Worm (Caenorhabditis elegans) whole organism, late embryonic: ENCODE data around the gene nlp-36.

ENCODE experiments used
- C08G9.2 ChIP-seq: sonication (generic microtip); optimal IDR thresholded peaks from 2 replicates; lab custom pipeline; 2016; ENCODE audit warnings: mild to moderate bottlenecking, missing genetic modification characterization, moderate library complexity, missing compliant biosample characterization
- C38D4.7 ChIP-seq: fragments of 200-800 bp; sonication (Bioruptor generic); optimal IDR thresholded peaks from 2 replicates; lab custom pipeline; 2018; ENCODE audit warnings: mild to moderate bottlenecking, missing genetic modification characterization, moderate library complexity, missing compliant biosample characterization
- F13H6.1 ChIP-seq: sonication (generic microtip); optimal IDR thresholded peaks from 2 replicates; lab custom pipeline; 2016; ENCODE audit warnings: missing genetic modification characterization, missing compliant biosample characterization
- T23F11.4 ChIP-seq: fragments of 200-800 bp; sonication (Bioruptor generic); optimal IDR thresholded peaks from 2 replicates; lab custom pipeline; 2018; ENCODE audit warnings: mild to moderate bottlenecking, missing genetic modification characterization, missing compliant biosample characterization
- Y22D7AL.16 ChIP-seq: sonication (generic microtip); optimal IDR thresholded peaks from 2 replicates; lab custom pipeline; 2016; ENCODE audit warnings: missing genetic modification characterization, missing compliant biosample characterization
- ceh-14 ChIP-seq: sonication (generic microtip); optimal IDR thresholded peaks from 2 replicates; lab custom pipeline; 2016; ENCODE audit warnings: missing genotype, missing genetic modification characterization, missing compliant biosample characterization
- ceh-22 ChIP-seq: sonication (generic microtip); optimal IDR thresholded peaks from 2 replicates; lab custom pipeline; 2017; ENCODE audit warnings: missing biosample characterization, missing genetic modification characterization
- ceh-24 ChIP-seq: sonication (generic microtip); optimal IDR thresholded peaks from 2 replicates; lab custom pipeline; 2016; ENCODE audit warnings: mild to moderate bottlenecking, missing genetic modification characterization, missing compliant biosample characterization
- ceh-45 ChIP-seq: fragments of 200-800 bp; sonication (Bioruptor generic); IDR thresholded peaks from 2 replicates; pipeline ENCODE4 v1.3.6; 2022; ENCODE audit warnings: missing genetic modification reagents, missing genetic modification characterization, missing compliant biosample characterization
- ceh-6 ChIP-seq: fragments of 200-800 bp; sonication (Bioruptor generic); optimal IDR thresholded peaks from 2 replicates; lab custom pipeline; 2018; ENCODE audit warnings: mild to moderate bottlenecking, missing genetic modification characterization, missing compliant biosample characterization
- che-1 ChIP-seq: sonication (generic microtip); optimal IDR thresholded peaks from 2 replicates; lab custom pipeline; 2016; ENCODE audit warnings: mild to moderate bottlenecking, missing genetic modification characterization, missing compliant biosample characterization
- dmd-4 ChIP-seq: sonication (generic microtip); optimal IDR thresholded peaks from 2 replicates; lab custom pipeline; 2016; ENCODE audit warnings: borderline replicate concordance, missing genetic modification characterization, missing compliant biosample characterization
- fkh-10 ChIP-seq: fragments of 150-350 bp; optimal IDR thresholded peaks from 2 replicates; lab custom pipeline; 2014; ENCODE audit warnings: missing biosample characterization, missing genetic modification reagents, missing genetic modification characterization
- fkh-6 ChIP-seq: sonication (generic microtip); optimal IDR thresholded peaks from 2 replicates; lab custom pipeline; 2016; ENCODE audit warnings: missing genetic modification characterization, missing compliant biosample characterization
- gmeb-2 ChIP-seq: sonication (generic microtip); optimal IDR thresholded peaks from 2 replicates; lab custom pipeline; 2016; ENCODE audit warnings: missing genetic modification characterization, inconsistent platforms, missing compliant biosample characterization
- hlh-13 ChIP-seq: fragments of 200-800 bp; sonication (Bioruptor generic); optimal IDR thresholded peaks from 2 replicates; lab custom pipeline; 2018; ENCODE audit warnings: mild to moderate bottlenecking, missing genetic modification characterization, missing compliant biosample characterization
- hlh-15 ChIP-seq: sonication (generic microtip); optimal IDR thresholded peaks from 2 replicates; lab custom pipeline; 2016; ENCODE audit warnings: missing genetic modification characterization, missing compliant biosample characterization
- hlh-30 ChIP-seq: sonication (generic microtip); optimal IDR thresholded peaks from 2 replicates; lab custom pipeline; 2017; ENCODE audit warnings: antibody characterized with exemption, missing genetic modification characterization, missing compliant biosample characterization; ENCODE audit not compliant: insufficient read depth
- hlh-8 ChIP-seq: sonication (generic microtip); optimal IDR thresholded peaks from 2 replicates; lab custom pipeline; 2016; ENCODE audit warnings: missing genotype, missing genetic modification characterization, missing compliant biosample characterization
- lim-6 ChIP-seq: sonication (generic microtip); optimal IDR thresholded peaks from 2 replicates; lab custom pipeline; 2016; ENCODE audit warnings: missing genetic modification characterization, missing compliant biosample characterization
- lin-11 ChIP-seq: fragments of 200-800 bp; sonication (Bioruptor generic); optimal IDR thresholded peaks from 2 replicates; lab custom pipeline; 2018; ENCODE audit warnings: mild to moderate bottlenecking, missing genetic modification characterization, missing compliant biosample characterization
- madf-2 ChIP-seq: sonication (generic microtip); optimal IDR thresholded peaks from 2 replicates; lab custom pipeline; 2017; ENCODE audit warnings: missing genetic modification characterization, missing compliant biosample characterization
- mec-3 ChIP-seq: sonication (generic microtip); optimal IDR thresholded peaks from 2 replicates; lab custom pipeline; 2016; ENCODE audit warnings: borderline replicate concordance, missing genetic modification characterization, missing compliant biosample characterization
- odd-2 ChIP-seq: sonication (generic microtip); optimal IDR thresholded peaks from 2 replicates; lab custom pipeline; 2017; ENCODE audit warnings: antibody characterized with exemption, mild to moderate bottlenecking, missing genetic modification characterization, missing compliant biosample characterization
- pag-3 ChIP-seq: sonication (generic microtip); optimal IDR thresholded peaks from 2 replicates; lab custom pipeline; 2016; ENCODE audit warnings: missing compliant biosample characterization, missing genetic modification characterization, borderline replicate concordance
- pros-1 ChIP-seq: fragments of 150-350 bp; optimal IDR thresholded peaks from 2 replicates; lab custom pipeline; 2014; ENCODE audit warnings: missing biosample characterization, missing genetic modification reagents, missing genetic modification characterization
- rnt-1 ChIP-seq: sonication (generic microtip); optimal IDR thresholded peaks from 2 replicates; lab custom pipeline; 2016; ENCODE audit warnings: missing genetic modification characterization, missing compliant biosample characterization
- sdc-2 ChIP-seq: sonication (generic microtip); optimal IDR thresholded peaks from 2 replicates; lab custom pipeline; 2016; ENCODE audit warnings: missing genotype, missing genetic modification characterization, missing compliant biosample characterization
- sox-4 ChIP-seq: sonication (generic microtip); optimal IDR thresholded peaks from 2 replicates; lab custom pipeline; 2017; ENCODE audit warnings: mild to moderate bottlenecking, missing genetic modification characterization, inconsistent platforms, missing compliant biosample characterization
- syd-9 ChIP-seq: sonication (generic microtip); optimal IDR thresholded peaks from 2 replicates; lab custom pipeline; 2016; ENCODE audit warnings: mild to moderate bottlenecking, missing genetic modification characterization, moderate library complexity, missing compliant biosample characterization
- tbx-2 ChIP-seq: sonication (generic microtip); optimal IDR thresholded peaks from 2 replicates; lab custom pipeline; 2016; ENCODE audit warnings: missing genetic modification characterization, missing compliant biosample characterization
- ttx-3 ChIP-seq: sonication (generic microtip); optimal IDR thresholded peaks from 2 replicates; lab custom pipeline; 2016; ENCODE audit warnings: missing genetic modification reagents, missing genetic modification characterization, missing compliant biosample characterization
- unc-3 ChIP-seq, 2 experiments: fragments of 200-800 bp in 1 of 2; sonication (Bioruptor generic) in 1 of 2; sonication (generic microtip) in 1 of 2; conservative IDR thresholded peaks in 1 of 2; optimal IDR thresholded peaks in 1 of 2; 2 replicates each; pipeline versions ENCODE4 v1.3.6 to Lab custom; 2016 to 2022; ENCODE audit warnings: missing compliant biosample characterization in 2 of 2, missing genetic modification characterization in 2 of 2, missing genetic modification reagents in 1 of 2

The nlp-36 gene

ce11 chrIII:9488431-9488830 lies at the start of gene nlp-36:
nlp-36 (plus strand) TSS chrIII:9488731.
- TF ChIP-seq ttx-3 (tag; lab: Kevin White, UChicago) (no peak), dmd-4 (tag; lab: Kevin White, UChicago) (no peak), T23F11.4 (GFP tag; lab: Kevin White, UChicago) (no peak), hlh-8 (tag; lab: Kevin White, UChicago) (no peak), gmeb-2 (tag; lab: Kevin White, UChicago) (no peak), pag-3 (no peak), C08G9.2 (tag; lab: Kevin White, UChicago) (no peak), ceh-6 (GFP tag; lab: Kevin White, UChicago) (no peak)

- no peak for TF ChIP-seq hlh-13 (GFP tag; lab: Kevin White, UChicago)
- TF ChIP-seq hlh-15 (tag; lab: Kevin White, UChicago) = no peak
- TF ChIP-seq pag-3 = no peak
- no peak for TF ChIP-seq hlh-30 (tag; lab: Kevin White, UChicago)
- TF ChIP-seq fkh-6 (tag; lab: Kevin White, UChicago) = no peak
- no peak for TF ChIP-seq madf-2 (tag; lab: Kevin White, UChicago)
- TF ChIP-seq pros-1 (tag; lab: Kevin White, UChicago) = no peak
These were observed 49.1 kb upstream of the nlp-36 start, which contains the start of gene F54C8.1 for ce11 chrIII:9439399-9439798. F54C8.1 (plus strand) TSS chrIII:9439699.

- TF ChIP-seq syd-9 (tag; lab: Kevin White, UChicago) (no peak), ceh-45 (GFP tag; lab: Robert Waterston, UW) (no peak), F13H6.1 (tag; lab: Kevin White, UChicago) (no peak), Y22D7AL.16 (tag; lab: Kevin White, UChicago) (no peak), mec-3 (tag; lab: Kevin White, UChicago) (no peak), fkh-10 (GFP tag; lab: Kevin White, UChicago) (no peak), che-1 (tag; lab: Kevin White, UChicago) (no peak), sox-4 (tag; lab: Kevin White, UChicago) (no peak), ceh-22 (tag; lab: Kevin White, UChicago) (no peak), fkh-6 (tag; lab: Kevin White, UChicago) (no peak), C38D4.7 (GFP tag; lab: Kevin White, UChicago) (no peak), hlh-15 (tag; lab: Kevin White, UChicago) (no peak), dmd-4 (tag; lab: Kevin White, UChicago) (no peak), gmeb-2 (tag; lab: Kevin White, UChicago) (no peak)
These were observed 47.4 kb upstream of the nlp-36 start, which contains the start of gene emb-30 for ce11 chrIII:9441133-9441532. emb-30 (minus strand) TSS chrIII:9441460.

- no peak for TF ChIP-seq rnt-1 (tag; lab: Kevin White, UChicago)
- no peak for TF ChIP-seq ceh-24 (tag; lab: Kevin White, UChicago)
- no peak for TF ChIP-seq unc-3 (GFP tag; conservative IDR thresholded peaks at IDR 0.05; lab: Robert Waterston, UW)
- TF ChIP-seq unc-3 (tag; optimal IDR thresholded peaks at IDR 0.05; lab: Kevin White, UChicago) = no peak
- no peak for TF ChIP-seq ceh-14 (tag; lab: Kevin White, UChicago)
- TF ChIP-seq sox-4 (tag; lab: Kevin White, UChicago) = no peak
- no peak for TF ChIP-seq fkh-10 (GFP tag; lab: Kevin White, UChicago)
- no peak for TF ChIP-seq odd-2
- no peak for TF ChIP-seq tbx-2
- TF ChIP-seq lin-11 (tag; lab: Kevin White, UChicago) = no peak
- no peak for TF ChIP-seq lim-6 (tag; lab: Kevin White, UChicago)
- no peak for TF ChIP-seq sdc-2
These were observed 45.7 kb upstream of the nlp-36 start for ce11 chrIII:9442846-9443245.
